Fruit fly (Drosophila melanogaster): ENCODE results near the gene Send2.
A peak's percentile ranks its signal among the peaks of the same experiment; 100 is the strongest.

Send2 gene

DNA sequence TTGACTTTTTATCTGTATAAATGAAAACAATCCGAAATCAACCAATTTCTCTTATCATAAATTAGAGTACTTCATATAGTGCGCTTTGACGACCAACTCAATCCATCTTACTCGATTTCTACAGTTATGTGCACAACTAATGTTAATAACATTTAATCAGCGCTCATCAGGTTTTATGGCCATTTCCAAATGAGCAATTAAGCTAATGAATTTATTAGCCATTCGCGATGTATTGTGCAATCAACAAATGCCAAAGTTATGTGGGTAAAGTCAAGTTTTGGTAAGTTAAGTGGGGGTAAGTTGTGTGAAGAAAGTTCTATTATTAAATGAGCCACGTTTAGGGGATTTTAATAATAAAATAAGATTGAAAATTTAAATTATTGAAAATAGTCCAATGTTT, 47.0 kb upstream of the Send2 start:
- TF ChIP-seq fru (GFP tag; optimal IDR thresholded peaks at IDR 0.05) (no peak), Hr78 (GFP tag; optimal IDR thresholded peaks at IDR 0.05) (no peak), dmrt93B (GFP tag; optimal IDR thresholded peaks at IDR 0.05) (no peak), sage (GFP tag; optimal IDR thresholded peaks at IDR 0.05) (no peak), Dfd (GFP tag; optimal IDR thresholded peaks at IDR 0.05) (no peak), dsf (GFP tag; optimal IDR thresholded peaks at IDR 0.05; ENCODE audit: borderline replicate concordance) (no peak), jim (GFP tag; optimal IDR thresholded peaks at IDR 0.05) (no peak), N (GFP tag; optimal IDR thresholded peaks at IDR 0.05) (no peak), GATAd (GFP tag; optimal IDR thresholded peaks at IDR 0.05) (no peak)

DNA sequence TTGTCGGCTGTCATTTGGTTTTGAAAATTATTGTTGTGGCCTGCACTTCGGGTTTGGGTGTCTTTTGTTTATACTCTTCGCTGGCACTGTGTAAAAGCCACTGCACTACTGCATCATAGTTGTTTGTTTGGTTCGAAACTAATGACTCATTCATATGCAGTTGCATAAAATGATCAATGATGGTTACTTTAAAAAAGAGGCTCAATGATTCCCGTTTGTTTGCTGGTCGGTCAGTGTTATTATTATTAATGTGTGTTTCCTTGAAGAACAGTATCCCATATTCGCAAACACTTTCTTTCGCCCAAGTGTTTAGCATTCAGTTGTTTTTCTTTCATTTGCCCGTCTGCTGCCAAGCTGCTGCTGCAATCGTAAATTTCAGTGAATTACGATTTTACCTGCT, 42.0 kb upstream of the Send2 start:
- TF ChIP-seq Dfd (GFP tag; optimal IDR thresholded peaks at IDR 0.05) (no peak), Vsx2 (GFP tag; optimal IDR thresholded peaks at IDR 0.05; ENCODE audit: partially characterized antibody) (no peak), jim (GFP tag; optimal IDR thresholded peaks at IDR 0.05) (no peak), Myc (optimal IDR thresholded peaks at IDR 0.05) (no peak), Hnf4 (GFP tag; optimal IDR thresholded peaks at IDR 0.05) (no peak), OdsH (GFP tag; optimal IDR thresholded peaks at IDR 0.05) (no peak), CG32264 (GFP tag; optimal IDR thresholded peaks at IDR 0.05) (no peak), HLH106 (tag; optimal IDR thresholded peaks at IDR 0.05) (no peak), lola (GFP tag; optimal IDR thresholded peaks at IDR 0.05) (no peak)

DNA sequence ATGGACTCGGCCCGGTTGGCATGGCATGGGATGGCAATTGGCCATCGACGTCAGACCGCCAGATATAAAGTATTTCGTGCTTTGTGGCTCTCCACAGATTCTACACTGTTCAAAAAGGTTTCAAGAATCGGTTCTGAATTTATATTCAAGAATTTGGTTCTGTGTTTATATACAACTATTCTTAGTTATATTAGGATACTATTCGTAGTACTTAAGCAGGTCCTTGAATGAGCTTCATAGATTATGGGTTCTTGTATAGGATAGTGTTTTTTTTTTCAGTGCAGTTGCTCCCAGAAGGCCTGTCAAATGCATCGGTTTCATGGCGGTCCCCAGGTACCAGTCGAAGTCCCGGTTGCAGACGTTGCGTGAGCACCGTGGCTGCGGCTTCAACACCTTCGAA, 40.0 kb upstream of the Send2 start:
- no peak for TF ChIP-seq Dfd (GFP tag; optimal IDR thresholded peaks at IDR 0.05)
- TF ChIP-seq psq (GFP tag; optimal IDR thresholded peaks at IDR 0.05), result peak; percentile 94
- peak; percentile 96 for TF ChIP-seq ey (GFP tag; optimal IDR thresholded peaks at IDR 0.05)
- no peak for TF ChIP-seq N (GFP tag; optimal IDR thresholded peaks at IDR 0.05)
- peak; percentile 94 for TF ChIP-seq Hnf4 (GFP tag; optimal IDR thresholded peaks at IDR 0.05)
- peak; percentile 32 for TF ChIP-seq CrebA (GFP tag; optimal IDR thresholded peaks at IDR 0.05; ENCODE audit: borderline replicate concordance)
- peak; percentile 96 for TF ChIP-seq br (GFP tag; optimal IDR thresholded peaks at IDR 0.05)
- TF ChIP-seq Mio (GFP tag; optimal IDR thresholded peaks at IDR 0.05), result peak; percentile 28
- TF ChIP-seq Rel (GFP tag; optimal IDR thresholded peaks at IDR 0.05), result peak; percentile 84
- peak; percentile 77 for TF ChIP-seq Rel (tag; optimal IDR thresholded peaks at IDR 0.05)
- TF ChIP-seq lola (GFP tag; optimal IDR thresholded peaks at IDR 0.05), result no peak
- TF ChIP-seq GATAd (GFP tag; optimal IDR thresholded peaks at IDR 0.05), result peak; percentile 49
- TF ChIP-seq foxo (GFP tag; optimal IDR thresholded peaks at IDR 0.05), result peak; percentile 62 to 96
- TF ChIP-seq Sp1 (GFP tag; optimal IDR thresholded peaks at IDR 0.05), result peak; percentile 95
- TF ChIP-seq Myc (optimal IDR thresholded peaks at IDR 0.05), result no peak
- peak; percentile 88 for TF ChIP-seq woc (GFP tag; optimal IDR thresholded peaks at IDR 0.05)
- TF ChIP-seq HLH106 (tag; optimal IDR thresholded peaks at IDR 0.05), result peak; percentile 93
- peak; percentile 94 for TF ChIP-seq brk (GFP tag; optimal IDR thresholded peaks at IDR 0.05)
- TF ChIP-seq dmrt93B (GFP tag; optimal IDR thresholded peaks at IDR 0.05), result peak; percentile 88
- TF ChIP-seq Jra (GFP tag; optimal IDR thresholded peaks at IDR 0.05), result peak; percentile 95
- no peak for TF ChIP-seq Abd-B (GFP tag; optimal IDR thresholded peaks at IDR 0.05)
- TF ChIP-seq sage (GFP tag; optimal IDR thresholded peaks at IDR 0.05), result peak; percentile 90
- no peak for TF ChIP-seq pan (optimal IDR thresholded peaks at IDR 0.05)
- no peak for TF ChIP-seq usp (GFP tag; optimal IDR thresholded peaks at IDR 0.05)
- peak; percentile 87 for TF ChIP-seq CG32264 (GFP tag; optimal IDR thresholded peaks at IDR 0.05)
- TF ChIP-seq sv (GFP tag; optimal IDR thresholded peaks at IDR 0.05), result no peak
- peak; percentile 86 for TF ChIP-seq CG9705 (GFP tag; optimal IDR thresholded peaks at IDR 0.05)
- TF ChIP-seq Vsx2 (GFP tag; optimal IDR thresholded peaks at IDR 0.05; ENCODE audit: partially characterized antibody), result no peak
- no peak for TF ChIP-seq dl (GFP tag; optimal IDR thresholded peaks at IDR 0.05; ENCODE audit: insufficient read depth in 1 of 2, partially characterized antibody in 2 of 2)
- TF ChIP-seq Hr83 (GFP tag; optimal IDR thresholded peaks at IDR 0.05; ENCODE audit: poor library complexity, severe bottlenecking), result no peak
- TF ChIP-seq rgr (GFP tag; optimal IDR thresholded peaks at IDR 0.05), result peak; percentile 94
- peak; percentile 75 for TF ChIP-seq dsf (GFP tag; optimal IDR thresholded peaks at IDR 0.05; ENCODE audit: borderline replicate concordance)
- TF ChIP-seq jim (GFP tag; optimal IDR thresholded peaks at IDR 0.05), result no peak
- no peak for TF ChIP-seq Dif (GFP tag; optimal IDR thresholded peaks at IDR 0.05; ENCODE audit: partially characterized antibody)
- peak; percentile 96 for TF ChIP-seq OdsH (GFP tag; optimal IDR thresholded peaks at IDR 0.05)
- TF ChIP-seq tai (GFP tag; optimal IDR thresholded peaks at IDR 0.05), result peak; percentile 88
- no peak for TF ChIP-seq Hr78 (GFP tag; optimal IDR thresholded peaks at IDR 0.05)
- peak; percentile 97 for TF ChIP-seq h (GFP tag; optimal IDR thresholded peaks at IDR 0.05)
- peak; percentile 97 for TF ChIP-seq fru (GFP tag; optimal IDR thresholded peaks at IDR 0.05)

Data from whole organism, wandering third instar larva.